Fruit fly (Drosophila melanogaster): ENCODE data around the gene CG32645.

- no peak for TF ChIP-seq CG8478 (optimal IDR thresholded peaks at IDR 0.05)
- TF ChIP-seq CTCF (optimal IDR thresholded peaks at IDR 0.05) = no peak
Observed at dm6 chrX:13145858-13146257, 6.9 kb downstream of the CG32645 start.

Data from S2 (cell line).